Worm (Caenorhabditis elegans): ENCODE measurements around the gene ttr-50.

ttr-50 gene

DNA sequence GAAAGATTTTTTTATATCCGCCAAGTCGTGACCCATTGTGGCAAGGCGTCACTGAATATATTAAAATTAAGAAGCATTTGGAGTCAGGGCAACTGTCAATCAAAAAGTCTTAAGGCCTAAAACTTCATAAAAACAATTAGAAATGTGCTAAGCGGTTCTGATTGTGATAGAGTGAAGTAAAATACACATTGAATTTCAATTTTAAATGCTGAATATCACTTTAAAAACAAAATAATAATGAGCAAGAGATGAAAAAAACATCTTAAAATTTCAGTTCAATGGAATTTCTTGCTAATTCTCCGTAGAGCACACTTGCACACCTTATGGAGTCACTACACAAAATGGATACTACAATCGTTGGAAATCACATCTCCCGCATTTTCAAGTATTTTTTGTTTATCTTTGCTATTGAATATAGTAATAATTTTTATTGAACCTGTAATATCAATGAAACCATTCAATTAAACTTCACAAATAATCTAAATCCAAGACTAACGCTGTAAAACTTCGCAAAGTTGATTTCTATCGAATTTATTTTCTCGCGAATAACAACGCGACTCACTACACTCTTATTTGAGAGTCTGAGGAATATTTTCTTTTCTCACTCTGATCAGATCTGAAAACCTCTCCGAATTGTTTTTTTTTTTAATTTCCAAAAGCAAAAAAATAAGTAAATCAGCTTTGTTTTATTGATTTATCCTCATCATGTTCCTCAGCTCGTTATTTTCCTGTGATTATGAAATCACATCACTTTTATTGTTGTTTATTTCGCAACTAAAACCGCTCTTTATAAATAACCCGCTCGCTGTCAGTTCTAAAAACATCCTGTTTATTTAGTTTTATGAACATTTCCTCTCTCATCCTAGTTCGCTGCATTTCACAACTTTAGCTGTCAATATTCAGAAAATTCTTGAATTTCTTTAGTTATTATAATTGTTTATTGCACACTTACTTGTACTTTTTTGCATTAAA, 5.1 kb downstream of the ttr-50 start, which contains the start of gene mars-1 (continued):
- no peak for TF ChIP-seq F49E8.2 (tag; optimal IDR thresholded peaks at IDR 0.05; ENCODE audit: borderline replicate concordance)
- no peak for TF ChIP-seq zfp-3 (GFP tag; conservative IDR thresholded peaks at IDR 0.05)
- TF ChIP-seq mdt-29 (GFP tag; IDR thresholded peaks at IDR 0.05): no peak
- no peak for TF ChIP-seq nhr-48 (tag; optimal IDR thresholded peaks at IDR 0.05)
- TF ChIP-seq egl-27 (tag; optimal IDR thresholded peaks at IDR 0.05): no peak
- TF ChIP-seq ces-1 (GFP tag; optimal IDR thresholded peaks at IDR 0.05): no peak
- no peak for TF ChIP-seq daf-12 (tag; optimal IDR thresholded peaks at IDR 0.05)
- no peak for TF ChIP-seq aly-2 (tag; optimal IDR thresholded peaks at IDR 0.05)
- peak; percentile 64 for TF ChIP-seq hlh-11 (tag; optimal IDR thresholded peaks at IDR 0.05)
- TF ChIP-seq pha-4 (GFP tag; IDR thresholded peaks at IDR 0.05): no peak
- TF ChIP-seq pha-4 (tag; optimal IDR thresholded peaks at IDR 0.05): no peak
- TF ChIP-seq rbr-2 (tag; optimal IDR thresholded peaks at IDR 0.05): peak; percentile 62
- peak; percentile 62 for TF ChIP-seq dpl-1 (GFP tag; optimal IDR thresholded peaks at IDR 0.05)
- no peak for TF ChIP-seq zip-2 (tag; optimal IDR thresholded peaks at IDR 0.05)
- TF ChIP-seq tag-97 (GFP tag; IDR thresholded peaks at IDR 0.05): no peak
- no peak for TF ChIP-seq ceh-82 (tag; optimal IDR thresholded peaks at IDR 0.05)
- 0 out of 2 replicates have a peak, but pooled peaks have one; percentile 14 for TF ChIP-seq hmg-1.1 (GFP tag; IDR thresholded peaks at IDR 0.05)
- peak; percentile 12 to 80 for TF ChIP-seq lsy-2 (tag; optimal IDR thresholded peaks at IDR 0.05)
- no peak for TF ChIP-seq ceh-62 (tag; optimal IDR thresholded peaks at IDR 0.05)
- TF ChIP-seq madf-9 (GFP tag; conservative IDR thresholded peaks at IDR 0.05): no peak
- TF ChIP-seq lin-13 (GFP tag; optimal IDR thresholded peaks at IDR 0.05): peak; percentile 64
- no peak for TF ChIP-seq lin-29 (GFP tag; IDR thresholded peaks at IDR 0.05)
- TF ChIP-seq lin-39 (tag; optimal IDR thresholded peaks at IDR 0.05): no peak
- TF ChIP-seq nhr-76 (tag; optimal IDR thresholded peaks at IDR 0.05): no peak
- no peak for TF ChIP-seq Y105C5A.15 (GFP tag; IDR thresholded peaks at IDR 0.05)
- TF ChIP-seq unc-130 (GFP tag; optimal IDR thresholded peaks at IDR 0.05): peak; percentile 50
- no peak for TF ChIP-seq ceh-28 (tag; optimal IDR thresholded peaks at IDR 0.05)
- no peak for TF ChIP-seq lin-15B (tag; optimal IDR thresholded peaks at IDR 0.05)
- TF ChIP-seq madf-5 (GFP tag; IDR thresholded peaks at IDR 0.05): no peak
- TF ChIP-seq nhr-11 (tag; optimal IDR thresholded peaks at IDR 0.05): peak; percentile 66
- TF ChIP-seq lim-7 (GFP tag; IDR thresholded peaks at IDR 0.05): no peak
- TF ChIP-seq fkh-10 (GFP tag; optimal IDR thresholded peaks at IDR 0.05): no peak
- TF ChIP-seq dve-1 (tag; optimal IDR thresholded peaks at IDR 0.05; ENCODE audit: insufficient read depth): peak; percentile 45
- TF ChIP-seq nhr-111 (GFP tag; optimal IDR thresholded peaks at IDR 0.05): no peak
- TF ChIP-seq attf-4 (tag; optimal IDR thresholded peaks at IDR 0.05): no peak
- no peak for TF ChIP-seq lin-1 (GFP tag; IDR thresholded peaks at IDR 0.05)
- no peak for TF ChIP-seq aha-1 (tag)

- TF ChIP-seq spr-3 (GFP tag; optimal IDR thresholded peaks at IDR 0.05): no peak
- TF ChIP-seq egl-43 (GFP tag; IDR thresholded peaks at IDR 0.05): no peak
- TF ChIP-seq lin-15B (tag; optimal IDR thresholded peaks at IDR 0.05): no peak
- no peak for TF ChIP-seq nhr-11 (tag; optimal IDR thresholded peaks at IDR 0.05)
- no peak for TF ChIP-seq F49E8.2 (tag; optimal IDR thresholded peaks at IDR 0.05; ENCODE audit: borderline replicate concordance)
- no peak for TF ChIP-seq nhr-102 (tag; optimal IDR thresholded peaks at IDR 0.05)
These were observed 9.1 kb downstream of the ttr-50 start, which contains the start of gene F58B3.4 for ce11 chrIV:11631750-11632149. Gene F58B3.4 (minus strand): TSS chrIV:11631850.

Measured in whole organism, L4 larva.